Worm (Caenorhabditis elegans): ENCODE data around the gene mrpl-32.

Gene mrpl-32

ce11 chrIII:8446940-8447403 is 2.6 kb upstream of the mrpl-32 start, which contains the start of gene rpn-3 (continued):
- no peak for TF ChIP-seq ztf-18 (tag; optimal IDR thresholded peaks at IDR 0.05)
- TF ChIP-seq aptf-2 (GFP tag; conservative IDR thresholded peaks at IDR 0.05) = no peak
- TF ChIP-seq nhr-179 (tag; optimal IDR thresholded peaks at IDR 0.05) = no peak
- TF ChIP-seq ceh-58 (GFP tag; IDR thresholded peaks at IDR 0.05) = no peak
- TF ChIP-seq Y95B8A.8 (GFP tag; IDR thresholded peaks at IDR 0.05) = peak; percentile 75; the same call in 1 of the 2 replicates
- TF ChIP-seq athp-1 (tag; optimal IDR thresholded peaks at IDR 0.05) = peak; percentile 79
- no peak for TF ChIP-seq sdz-38 (tag; optimal IDR thresholded peaks at IDR 0.05)
- TF ChIP-seq atf-7 (tag; optimal IDR thresholded peaks at IDR 0.05) = peak; percentile 89
- no peak for TF ChIP-seq fkh-3 (tag; optimal IDR thresholded peaks at IDR 0.05)
- no peak for TF ChIP-seq ama-1 (optimal IDR thresholded peaks at IDR 0.05)
- TF ChIP-seq ama-1 (GFP tag; optimal IDR thresholded peaks at IDR 0.05) = no peak
- no peak for TF ChIP-seq ceh-40 (GFP tag; IDR thresholded peaks at IDR 0.05)
- TF ChIP-seq nfyb-1 (GFP tag; IDR thresholded peaks at IDR 0.05) = peak; percentile 95
- peak; percentile 93 for TF ChIP-seq pbrm-1 (GFP tag; IDR thresholded peaks at IDR 0.05)
- TF ChIP-seq akir-1 (GFP tag; optimal IDR thresholded peaks at IDR 0.05) = no peak
- TF ChIP-seq ztf-3 (GFP tag; optimal IDR thresholded peaks at IDR 0.05) = peak; percentile 49
- TF ChIP-seq ceh-27 (GFP tag; optimal IDR thresholded peaks at IDR 0.05) = peak; percentile 90
- TF ChIP-seq pha-4 (tag; optimal IDR thresholded peaks at IDR 0.05) = peak; percentile 81
- TF ChIP-seq tlf-1 (GFP tag; optimal IDR thresholded peaks at IDR 0.05) = peak; percentile 96
- TF ChIP-seq F57A8.1 (GFP tag; optimal IDR thresholded peaks at IDR 0.05) = no peak
- no peak for TF ChIP-seq lag-1 (GFP tag; IDR thresholded peaks at IDR 0.05)
- TF ChIP-seq K11D2.4 (GFP tag; IDR thresholded peaks at IDR 0.05) = peak; percentile 93
- TF ChIP-seq T07F8.4 (tag; optimal IDR thresholded peaks at IDR 0.05) = no peak
- TF ChIP-seq let-526 (GFP tag; IDR thresholded peaks at IDR 0.05) = peak; percentile 83; the same call in 1 of the 2 replicates
- TF ChIP-seq egrh-3 (GFP tag; IDR thresholded peaks at IDR 0.05) = no peak
- peak; percentile 61 for TF ChIP-seq lsl-1 (GFP tag; optimal IDR thresholded peaks at IDR 0.05)
- peak in 2 of 3 experiments; percentile 66 to 92 for TF ChIP-seq lin-35 (GFP tag; optimal IDR thresholded peaks at IDR 0.05)
- no peak for TF ChIP-seq F55B11.4 (tag; optimal IDR thresholded peaks at IDR 0.05; ENCODE audit: borderline replicate concordance, insufficient read depth)
- peak; percentile 79 for TF ChIP-seq F23B12.7 (tag; optimal IDR thresholded peaks at IDR 0.05; ENCODE audit: insufficient read depth)
- TF ChIP-seq F39B2.1 (GFP tag; IDR thresholded peaks at IDR 0.05) = 0 out of 2 replicates have a peak, but pooled peaks have one; percentile 71
- TF ChIP-seq nhr-120 (GFP tag; IDR thresholded peaks at IDR 0.05) = no peak
- TF ChIP-seq madf-10 (tag; optimal IDR thresholded peaks at IDR 0.05) = peak; percentile 86
- TF ChIP-seq rpc-1 (optimal IDR thresholded peaks at IDR 0.05) = peak; percentile 76
- TF ChIP-seq rpc-1 (tag; optimal IDR thresholded peaks at IDR 0.05) = peak; percentile 13
- TF ChIP-seq lin-40 (tag; optimal IDR thresholded peaks at IDR 0.05) = peak; percentile 96
- TF ChIP-seq dpl-1 (GFP tag; optimal IDR thresholded peaks at IDR 0.05) = peak; percentile 64
- TF ChIP-seq Y56A3A.18 (GFP tag; IDR thresholded peaks at IDR 0.05) = peak; percentile 71
- TF ChIP-seq hrde-1 (tag; optimal IDR thresholded peaks at IDR 0.05; ENCODE audit: borderline replicate concordance) = peak; percentile 17
- peak; percentile 83 for TF ChIP-seq lir-1 (GFP tag; conservative IDR thresholded peaks at IDR 0.05)
- peak; percentile 99 for TF ChIP-seq mcd-1 (GFP tag; IDR thresholded peaks at IDR 0.05)
- TF ChIP-seq ets-4 (GFP tag; optimal IDR thresholded peaks at IDR 0.05) = no peak
- peak; percentile 84 for TF ChIP-seq dox-1 (GFP tag; IDR thresholded peaks at IDR 0.05)
- peak; percentile 68; the same call in 1 of the 2 replicates for TF ChIP-seq ztf-28 (GFP tag; IDR thresholded peaks at IDR 0.05)
- TF ChIP-seq gei-17 (GFP tag; optimal IDR thresholded peaks at IDR 0.05) = peak; percentile 77
- peak; percentile 64 for TF ChIP-seq B0035.1 (tag; optimal IDR thresholded peaks at IDR 0.05)
- TF ChIP-seq ztf-26 (tag; optimal IDR thresholded peaks at IDR 0.05) = peak; percentile 78
- TF ChIP-seq dpff-1 (tag; optimal IDR thresholded peaks at IDR 0.05) = no peak
- no peak for TF ChIP-seq nfya-2 (GFP tag; IDR thresholded peaks at IDR 0.05)
- no peak for TF ChIP-seq F10E7.11 (tag; optimal IDR thresholded peaks at IDR 0.05)
- TF ChIP-seq ztf-25 (GFP tag; IDR thresholded peaks at IDR 0.05) = no peak
